Fruit fly (Drosophila melanogaster) Kc167 (cell line): Measurements from ENCODE around the gene CG11756.

Source experiments
- Myc ChIP-seq: fragments of >200 bp; optimal IDR thresholded peaks from 2 replicates; lab custom pipeline; 2017; ENCODE audit warnings: missing external identifiers
- Sin3A ChIP-seq: fragments of >200 bp; optimal IDR thresholded peaks from 2 replicates; lab custom pipeline; 2018; ENCODE audit warnings: missing external identifiers
- h ChIP-seq: fragments of >200 bp; optimal IDR thresholded peaks from 3 replicates; lab custom pipeline; 2018; ENCODE audit warnings: missing external identifiers
- insv ChIP-seq: fragments of >200 bp; optimal IDR thresholded peaks from 3 replicates; lab custom pipeline; 2018; ENCODE audit warnings: missing external identifiers
- psq ChIP-seq: fragments of >200 bp; optimal IDR thresholded peaks from 2 replicates; lab custom pipeline; 2017; ENCODE audit warnings: missing external identifiers
- ttk ChIP-seq: sonication (Bioruptor generic); optimal IDR thresholded peaks from 2 replicates; lab custom pipeline; 2017; ENCODE audit warnings: missing external identifiers

Gene CG11756

dm6 chrX:11367783-11368509 is 20.0 kb downstream of the CG11756 start, which contains the start of the genes hop and Tim8:
Gene hop, minus strand, starts transcription at chrX:11368098.
Gene Tim8, plus strand, starts transcription at chrX:11368445.
- TF ChIP-seq psq (lab: Kevin White, UChicago) (peak; percentile 90), Sin3A (lab: Kevin White, UChicago) (no peak)

- peak; percentile 86 for TF ChIP-seq insv
- TF ChIP-seq psq (lab: Kevin White, UChicago), result peak; percentile 53
- TF ChIP-seq Sin3A (lab: Kevin White, UChicago), result no peak
- TF ChIP-seq Myc (lab: Kevin White, UChicago), result no peak
- TF ChIP-seq ttk (lab: Kevin White, UChicago), result no peak
- no peak for TF ChIP-seq h (lab: Kevin White, UChicago)
These were observed 21.5 kb downstream of the CG11756 start, which contains the start of gene dlg1 for dm6 chrX:11369374-11369773. Gene dlg1, plus strand, starts transcription at chrX:11369665.

- TF ChIP-seq psq (lab: Kevin White, UChicago) (no peak), Sin3A (lab: Kevin White, UChicago) (no peak), ttk (lab: Kevin White, UChicago) (no peak), h (lab: Kevin White, UChicago) (no peak), Myc (lab: Kevin White, UChicago) (no peak), insv (no peak)
These were observed 22.9 kb downstream of the CG11756 start for dm6 chrX:11370792-11371191.

DNA sequence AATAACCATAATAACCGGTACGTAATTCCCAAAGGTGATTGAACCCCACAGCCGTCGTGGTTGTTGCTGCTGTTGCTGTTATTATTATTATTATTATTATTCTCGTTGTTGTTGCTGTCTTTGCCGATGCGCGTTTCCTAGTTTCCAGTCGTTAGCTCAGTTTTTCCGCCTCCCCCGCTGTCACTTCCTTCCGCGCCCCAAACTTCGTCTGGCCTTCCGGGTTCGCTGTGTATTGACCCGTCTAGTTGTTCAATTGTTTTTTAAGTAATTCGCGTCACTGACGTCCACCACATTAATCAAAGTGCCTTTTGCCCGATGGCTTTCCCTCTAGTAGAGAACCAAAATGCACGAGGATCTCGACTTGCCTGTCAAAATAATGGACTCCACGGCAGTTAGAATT is 23.7 kb downstream of the CG11756 start:
- TF ChIP-seq psq (lab: Kevin White, UChicago), result no peak
- TF ChIP-seq ttk (lab: Kevin White, UChicago), result no peak
- no peak for TF ChIP-seq h (lab: Kevin White, UChicago)
- TF ChIP-seq Myc (lab: Kevin White, UChicago), result no peak
- TF ChIP-seq insv, result no peak
- no peak for TF ChIP-seq Sin3A (lab: Kevin White, UChicago)

DNA sequence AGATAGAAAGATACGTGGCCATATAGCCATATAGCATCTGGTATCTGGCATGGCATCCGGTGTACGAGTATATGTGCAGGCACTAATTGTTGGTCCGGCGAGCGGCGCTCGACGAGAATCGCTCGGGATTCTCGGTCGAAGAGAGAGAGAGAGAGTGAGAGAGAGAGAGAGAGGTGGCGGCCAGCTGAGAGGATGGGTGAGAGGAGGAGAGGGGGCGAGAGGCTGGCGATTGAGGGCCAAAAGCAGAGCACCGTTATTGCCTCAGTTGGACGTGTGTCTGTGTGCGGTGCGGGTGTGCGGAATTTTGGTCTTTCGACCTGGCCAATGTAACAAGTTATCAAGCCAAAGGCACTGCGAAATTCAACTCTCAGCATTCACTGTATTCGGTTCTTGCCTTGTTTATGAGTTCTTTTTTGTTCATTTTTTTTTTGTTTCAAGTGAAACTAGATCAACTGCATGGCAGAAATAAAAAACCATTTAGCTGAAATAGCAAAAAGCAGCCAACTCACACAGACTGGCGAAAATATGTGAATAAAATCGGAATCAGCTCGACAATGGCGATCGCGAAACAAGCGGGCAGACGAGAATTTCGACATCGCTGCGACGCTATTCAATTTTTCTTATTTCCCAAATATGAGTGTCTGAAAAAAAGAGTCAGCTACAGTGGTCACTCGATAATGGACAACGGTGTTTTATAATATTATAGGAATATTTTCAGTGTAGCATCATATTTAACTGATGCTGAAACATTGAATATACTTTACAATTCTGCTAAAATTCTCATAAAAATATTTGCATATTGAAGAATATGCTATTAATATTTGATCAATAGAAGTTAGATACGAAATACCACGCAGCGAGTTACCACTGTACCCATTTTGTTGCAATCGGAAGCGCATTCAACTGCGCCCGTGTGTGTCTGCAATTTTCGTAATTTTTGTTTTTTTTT is 25.1 kb downstream of the CG11756 start:
- no peak for TF ChIP-seq h (lab: Kevin White, UChicago)
- TF ChIP-seq insv, result no peak
- TF ChIP-seq Sin3A (lab: Kevin White, UChicago), result no peak
- no peak for TF ChIP-seq ttk (lab: Kevin White, UChicago)
- no peak for TF ChIP-seq psq (lab: Kevin White, UChicago)
- no peak for TF ChIP-seq Myc (lab: Kevin White, UChicago)

- TF ChIP-seq psq (lab: Kevin White, UChicago) (no peak), Sin3A (lab: Kevin White, UChicago) (no peak), insv (no peak), ttk (lab: Kevin White, UChicago) (no peak), Myc (lab: Kevin White, UChicago) (no peak), h (lab: Kevin White, UChicago) (no peak)
These were observed 26.4 kb downstream of the CG11756 start for dm6 chrX:11374320-11374719.

DNA sequence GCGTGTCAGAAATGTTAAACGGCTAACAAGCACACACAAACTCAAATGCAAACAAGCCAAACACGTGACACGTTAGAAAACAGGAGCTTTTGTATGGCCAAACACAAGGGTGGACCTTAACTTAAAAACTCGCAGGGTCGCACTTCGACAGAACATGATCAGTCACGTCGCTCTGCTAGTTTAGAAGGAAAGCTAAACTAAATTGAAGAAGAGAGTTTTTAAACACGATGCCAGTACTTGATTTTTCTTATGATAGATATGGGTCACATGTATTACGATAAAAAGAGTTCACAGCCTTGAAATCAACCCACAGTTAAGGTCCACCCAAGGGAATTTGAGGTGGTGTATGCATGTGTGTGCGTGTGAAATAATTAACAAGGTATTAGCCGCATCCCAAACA is 30.5 kb downstream of the CG11756 start:
- TF ChIP-seq h (lab: Kevin White, UChicago) (no peak), Myc (lab: Kevin White, UChicago) (no peak), ttk (lab: Kevin White, UChicago) (no peak), Sin3A (lab: Kevin White, UChicago) (no peak), insv (no peak), psq (lab: Kevin White, UChicago) (no peak)

- TF ChIP-seq Sin3A (lab: Kevin White, UChicago) (no peak), h (lab: Kevin White, UChicago) (no peak), ttk (lab: Kevin White, UChicago) (no peak), insv (no peak), Myc (lab: Kevin White, UChicago) (no peak), psq (lab: Kevin White, UChicago) (no peak)
These were observed 31.2 kb downstream of the CG11756 start for dm6 chrX:11379139-11379538.

DNA sequence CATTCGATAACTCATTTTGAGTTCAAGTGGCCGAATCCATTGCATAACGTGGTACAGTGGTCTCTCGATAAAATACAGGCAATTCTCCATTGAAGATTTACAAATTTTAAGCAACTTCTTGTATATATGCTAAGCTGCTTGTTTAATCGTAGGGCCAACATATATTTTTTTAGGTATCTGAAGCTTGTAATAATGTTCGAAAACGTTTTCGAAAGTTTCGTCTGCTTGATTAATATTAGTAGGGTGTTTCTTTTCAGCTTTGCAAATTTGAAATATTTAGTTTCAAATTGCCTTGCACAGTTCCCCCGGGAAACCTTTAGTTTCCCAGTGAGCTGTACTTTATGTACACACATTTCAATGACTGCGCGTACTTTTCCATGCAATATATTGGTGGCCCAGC is 31.8 kb downstream of the CG11756 start:
- TF ChIP-seq Myc (lab: Kevin White, UChicago) (no peak), insv (no peak), psq (lab: Kevin White, UChicago) (no peak)

dm6 chrX:11382588-11382987 is 34.7 kb downstream of the CG11756 start:
- no peak for TF ChIP-seq h (lab: Kevin White, UChicago)

DNA sequence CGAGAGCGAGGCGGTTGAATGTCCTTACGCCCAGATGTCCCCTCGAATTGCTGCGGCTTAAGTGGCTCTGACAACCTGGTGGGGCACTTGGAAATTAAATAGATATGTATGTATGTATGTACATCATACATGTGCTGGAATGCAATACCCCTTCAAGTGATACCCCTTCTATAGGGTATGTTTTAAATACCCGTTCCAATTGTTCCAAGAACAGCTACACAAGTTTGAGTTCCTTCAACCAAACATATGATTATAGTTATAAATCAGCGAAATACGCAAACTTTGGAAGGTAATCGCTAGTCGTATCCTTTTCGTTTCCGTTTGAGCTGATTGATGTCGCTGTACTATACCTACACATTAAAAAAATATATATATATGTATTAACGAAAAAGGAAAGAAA is 35.6 kb downstream of the CG11756 start:
- TF ChIP-seq ttk (lab: Kevin White, UChicago), result no peak
- TF ChIP-seq insv, result no peak
- no peak for TF ChIP-seq Myc (lab: Kevin White, UChicago)

dm6 chrX:11384023-11384444 is 36.1 kb downstream of the CG11756 start:
- TF ChIP-seq Sin3A (lab: Kevin White, UChicago), result no peak
- TF ChIP-seq h (lab: Kevin White, UChicago), result no peak
- TF ChIP-seq psq (lab: Kevin White, UChicago), result no peak
- TF ChIP-seq ttk (lab: Kevin White, UChicago), result no peak
- TF ChIP-seq insv, result no peak
- no peak for TF ChIP-seq Myc (lab: Kevin White, UChicago)
